Worm (Caenorhabditis elegans): ENCODE data around the gene F41H10.4.

Gene F41H10.4

ce11 chrIV:5332178-5332577 lies 32.2 kb upstream of the F41H10.4 start, which contains the start of gene Y4C6B.3:
Gene Y4C6B.3 (plus strand): TSS chrIV:5332478.
- TF ChIP-seq nhr-76 (tag; optimal IDR thresholded peaks at IDR 0.05) (no peak), ama-1 (optimal IDR thresholded peaks at IDR 0.05) (no peak), jun-1 (tag; optimal IDR thresholded peaks at IDR 0.05) (no peak), hmg-11 (tag; optimal IDR thresholded peaks at IDR 0.05) (no peak), lin-39 (tag; optimal IDR thresholded peaks at IDR 0.05) (no peak), snpc-4 (tag; optimal IDR thresholded peaks at IDR 0.05) (no peak), nhr-11 (tag; optimal IDR thresholded peaks at IDR 0.05) (no peak), elt-1 (tag; optimal IDR thresholded peaks at IDR 0.05) (no peak), skn-1 (tag; optimal IDR thresholded peaks at IDR 0.05) (no peak), ceh-28 (tag; optimal IDR thresholded peaks at IDR 0.05) (no peak), unc-39 (tag; optimal IDR thresholded peaks at IDR 0.05) (no peak), unc-62 (GFP tag; optimal IDR thresholded peaks at IDR 0.05) (no peak), ZK546.5 (tag; optimal IDR thresholded peaks at IDR 0.05) (no peak), nhr-77 (tag; optimal IDR thresholded peaks at IDR 0.05) (no peak), sea-2 (GFP tag; optimal IDR thresholded peaks at IDR 0.05) (no peak)

- TF ChIP-seq nhr-11 (tag; optimal IDR thresholded peaks at IDR 0.05) (no peak), ZK546.5 (tag; optimal IDR thresholded peaks at IDR 0.05) (no peak), nhr-28 (tag; optimal IDR thresholded peaks at IDR 0.05) (no peak), nhr-237 (tag; optimal IDR thresholded peaks at IDR 0.05) (no peak), eor-1 (tag; optimal IDR thresholded peaks at IDR 0.05) (no peak), lsy-12 (tag; optimal IDR thresholded peaks at IDR 0.05) (no peak), sea-2 (GFP tag; optimal IDR thresholded peaks at IDR 0.05) (no peak), nhr-43 (tag; optimal IDR thresholded peaks at IDR 0.05; ENCODE audit: poor library complexity, severe bottlenecking) (no peak), ceh-9 (tag; optimal IDR thresholded peaks at IDR 0.05) (no peak), pqm-1 (tag; optimal IDR thresholded peaks at IDR 0.05) (no peak), egl-5 (tag; optimal IDR thresholded peaks at IDR 0.05) (no peak), nhr-23 (tag; optimal IDR thresholded peaks at IDR 0.05) (no peak), daf-12 (tag; optimal IDR thresholded peaks at IDR 0.05) (no peak)
Measured at ce11 chrIV:5333484-5333883, 30.9 kb upstream of the F41H10.4 start.

- no peak for TF ChIP-seq nhr-28 (tag; optimal IDR thresholded peaks at IDR 0.05)
- peak; percentile 9 for TF ChIP-seq snpc-4 (tag; optimal IDR thresholded peaks at IDR 0.05)
- TF ChIP-seq lsy-12 (tag; optimal IDR thresholded peaks at IDR 0.05): peak; percentile 42
- TF ChIP-seq jun-1 (tag; optimal IDR thresholded peaks at IDR 0.05): peak; percentile 23
- no peak for TF ChIP-seq lin-39 (tag; optimal IDR thresholded peaks at IDR 0.05)
- TF ChIP-seq hmg-11 (tag; optimal IDR thresholded peaks at IDR 0.05): peak; percentile 56
- TF ChIP-seq skn-1 (tag; optimal IDR thresholded peaks at IDR 0.05): peak; percentile 39
- TF ChIP-seq egl-5 (tag; optimal IDR thresholded peaks at IDR 0.05): peak; percentile 46
- no peak for TF ChIP-seq ceh-16 (tag; optimal IDR thresholded peaks at IDR 0.05)
- TF ChIP-seq pha-4 (tag; optimal IDR thresholded peaks at IDR 0.05): peak; percentile 63
- TF ChIP-seq nfya-1 (tag; optimal IDR thresholded peaks at IDR 0.05; ENCODE audit: insufficient read depth): peak; percentile 63
- peak; percentile 34 for TF ChIP-seq nhr-25 (tag; optimal IDR thresholded peaks at IDR 0.05)
- peak; percentile 40 for TF ChIP-seq lin-15B (tag; optimal IDR thresholded peaks at IDR 0.05)
- TF ChIP-seq pqm-1 (tag; optimal IDR thresholded peaks at IDR 0.05): peak; percentile 52
- TF ChIP-seq nhr-43 (tag; optimal IDR thresholded peaks at IDR 0.05; ENCODE audit: poor library complexity, severe bottlenecking): peak; percentile 57
- TF ChIP-seq R02D3.7 (tag; optimal IDR thresholded peaks at IDR 0.05): no peak
- TF ChIP-seq elt-2 (tag; optimal IDR thresholded peaks at IDR 0.05): peak; percentile 10
Measured at ce11 chrIV:5334518-5334917, 29.8 kb upstream of the F41H10.4 start.

- TF ChIP-seq ceh-16 (tag; optimal IDR thresholded peaks at IDR 0.05): no peak
- no peak for TF ChIP-seq hmg-11 (tag; optimal IDR thresholded peaks at IDR 0.05)
- no peak for TF ChIP-seq lsy-12 (tag; optimal IDR thresholded peaks at IDR 0.05)
- TF ChIP-seq daf-12 (tag; optimal IDR thresholded peaks at IDR 0.05): no peak
Measured at ce11 chrIV:5337649-5338048, 26.7 kb upstream of the F41H10.4 start.

DNA sequence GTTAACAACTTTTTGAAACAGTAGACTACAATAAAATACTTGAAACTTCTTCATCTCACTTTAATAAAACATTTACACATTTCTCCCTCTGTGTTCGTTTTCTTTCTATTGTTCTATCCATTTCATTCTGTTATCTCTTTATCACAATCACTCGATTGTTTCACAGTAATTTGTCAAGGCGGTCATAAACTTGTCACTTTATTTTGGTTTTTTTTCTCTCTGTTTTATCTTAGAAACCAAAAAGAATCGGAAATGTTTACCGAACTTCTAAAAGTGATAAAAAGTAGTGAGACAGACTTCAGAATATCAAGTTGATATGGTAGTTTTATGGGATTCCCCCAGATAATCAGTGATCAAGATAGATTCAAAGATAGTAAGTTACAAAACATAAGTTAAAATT lies 25.1 kb upstream of the F41H10.4 start, which contains the start of gene Y4C6B.2:
Gene Y4C6B.2, plus strand, starts transcription at position 320 of the 400 bp plus-strand sequence.
- peak in 1 of 3 experiments; percentile 24 for TF ChIP-seq elt-3 (tag; optimal IDR thresholded peaks at IDR 0.05)
- TF ChIP-seq pqm-1 (tag; optimal IDR thresholded peaks at IDR 0.05): no peak
